Fruit fly (Drosophila melanogaster) S2 (cell line): ENCODE measurements around the gene Rhp.

Experiments used
- CG8478 ChIP-seq: fragments of >200 bp; optimal IDR thresholded peaks from 2 replicates; lab custom pipeline; 2018
- CTCF ChIP-seq, 2 experiments: fragments of >200 bp; optimal IDR thresholded peaks; 2 replicates each; lab custom pipeline; 2018

The Rhp gene

DNA sequence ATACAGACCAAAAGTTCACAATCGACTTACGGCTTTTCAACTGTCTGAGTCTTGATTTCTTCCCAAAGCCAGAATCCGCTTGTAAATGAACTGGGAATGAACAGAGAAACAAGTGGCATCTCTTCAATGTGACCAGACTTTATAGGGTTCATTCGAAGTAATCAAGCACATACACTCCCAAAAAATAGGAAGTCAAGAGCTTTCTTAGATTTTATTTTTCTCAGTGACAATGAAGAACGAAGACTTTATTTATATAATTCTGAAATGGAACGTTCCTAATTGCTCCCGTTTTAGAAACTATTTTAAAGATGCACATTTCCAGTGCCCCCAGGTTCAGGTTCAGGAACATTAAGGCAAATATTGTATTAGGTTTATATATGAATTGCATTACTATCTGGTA is 19.2 kb downstream of the Rhp start:
- TF ChIP-seq CG8478 (lab: Kevin White, UChicago), result no peak
- no peak for TF ChIP-seq CTCF (optimal IDR thresholded peaks at IDR 0.05; lab: Kevin White, UChicago)

DNA sequence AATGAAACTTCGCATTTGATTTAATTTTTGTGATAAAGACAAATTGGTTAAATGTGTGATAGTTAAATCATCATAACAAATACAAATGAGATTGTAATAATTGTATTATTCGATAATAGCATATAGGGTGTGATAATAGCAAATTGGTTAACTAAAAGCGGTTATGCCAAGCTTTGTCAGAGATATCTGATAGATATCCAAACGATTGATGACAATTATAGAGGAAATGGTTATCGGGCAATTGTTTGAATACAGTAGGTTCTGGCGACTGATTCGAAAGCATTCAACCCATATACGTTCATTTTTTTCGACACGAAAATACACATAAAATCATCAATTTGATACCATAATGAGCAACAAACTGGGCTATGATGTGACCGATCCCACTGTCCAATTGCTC is 20.6 kb downstream of the Rhp start, which contains the start of gene CG8509:
Gene CG8509 (plus strand): TSS at position 301 of the 400 bp plus-strand sequence.
- TF ChIP-seq CG8478 (lab: Kevin White, UChicago), result no peak
- no peak for TF ChIP-seq CTCF (optimal IDR thresholded peaks at IDR 0.05; lab: Kevin White, UChicago)

DNA sequence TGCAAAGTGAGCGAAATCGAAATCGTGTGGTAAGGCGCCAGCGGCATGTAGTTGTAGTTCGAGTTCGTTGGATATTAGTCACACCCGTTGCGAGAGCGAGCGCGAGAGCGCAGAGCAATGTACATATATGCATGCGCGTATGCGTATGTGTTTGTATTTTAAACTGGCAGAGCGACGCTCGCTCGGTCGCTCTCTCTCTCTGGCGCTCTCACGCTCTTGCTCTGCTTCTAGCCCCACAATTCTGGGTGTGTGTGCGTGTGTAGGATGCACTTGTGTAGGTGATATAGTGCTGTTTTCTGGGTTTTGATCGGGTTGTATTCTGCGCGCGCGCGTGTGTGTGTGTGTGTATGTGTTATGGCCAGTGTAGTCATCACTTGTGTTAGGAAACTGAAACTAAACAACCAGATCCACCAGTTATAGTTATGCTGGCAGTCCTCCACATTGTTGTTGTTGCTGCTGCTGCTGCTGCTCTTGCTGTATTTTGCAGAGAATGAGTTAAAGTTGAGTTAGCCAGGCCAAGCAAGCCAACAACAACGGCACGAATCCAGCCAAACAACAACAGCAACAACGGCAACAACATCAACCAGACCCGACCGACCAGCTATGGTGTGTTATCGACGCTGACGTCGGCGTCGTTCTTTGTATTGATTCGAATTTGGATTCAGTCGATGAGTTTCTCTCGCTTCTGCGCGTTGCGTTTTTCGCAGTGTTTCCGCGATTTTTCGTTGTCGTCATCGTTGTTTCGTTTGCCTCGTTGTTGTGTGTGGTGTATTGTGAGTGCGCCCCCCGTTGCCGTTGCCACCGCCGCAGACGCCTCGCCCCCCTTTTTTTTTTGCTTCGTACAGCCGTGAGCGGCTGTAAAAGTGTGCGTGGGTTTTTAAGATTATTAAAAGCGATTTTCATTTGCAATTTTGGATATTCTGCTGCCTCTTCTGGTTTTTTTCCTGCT is 23.2 kb downstream of the Rhp start:
- TF ChIP-seq CTCF (optimal IDR thresholded peaks at IDR 0.05; lab: Kevin White, UChicago) (no peak), CG8478 (lab: Kevin White, UChicago) (no peak)

DNA sequence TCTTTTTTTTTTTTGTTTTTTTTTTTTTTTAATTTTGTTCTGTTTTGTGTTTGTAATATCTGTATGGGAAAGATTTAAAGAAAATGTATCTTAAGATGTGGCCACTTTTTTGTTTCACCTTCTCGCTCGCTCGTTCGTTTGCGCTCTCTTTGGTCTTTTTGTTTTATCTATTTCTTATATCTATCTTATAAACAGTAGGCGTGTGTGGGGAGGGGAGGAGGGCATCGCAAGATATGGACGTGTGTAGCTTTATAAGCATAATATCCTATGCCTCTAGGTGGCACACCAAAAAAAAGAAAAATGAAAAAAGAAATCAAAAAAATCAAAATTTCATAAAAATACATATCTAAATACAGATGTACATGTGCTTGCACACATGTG is 23.9 kb downstream of the Rhp start:
- no peak for TF ChIP-seq CTCF (optimal IDR thresholded peaks at IDR 0.05; lab: Kevin White, UChicago)
- no peak for TF ChIP-seq CG8478 (lab: Kevin White, UChicago)

DNA sequence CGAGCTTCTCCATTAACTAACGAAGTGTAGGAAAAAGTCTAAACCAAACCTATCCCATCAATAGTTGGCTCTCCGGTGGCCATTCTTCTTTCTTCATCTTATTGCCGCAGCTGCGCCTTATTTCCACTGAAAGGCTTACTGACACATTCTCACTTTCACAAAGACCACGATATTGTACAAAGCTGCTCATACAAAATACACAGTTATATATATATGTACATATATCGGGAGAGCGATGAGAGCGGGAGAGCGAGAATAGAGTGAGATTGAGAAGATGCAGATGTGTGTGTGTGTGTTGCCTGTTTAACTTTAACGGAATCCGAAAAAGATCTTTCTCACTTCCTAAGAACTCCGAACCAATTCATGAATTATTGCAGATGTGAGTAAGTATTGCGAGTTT is 24.5 kb downstream of the Rhp start:
- TF ChIP-seq CG8478 (lab: Kevin White, UChicago) (no peak), CTCF (optimal IDR thresholded peaks at IDR 0.05; lab: Kevin White, UChicago) (no peak)

DNA sequence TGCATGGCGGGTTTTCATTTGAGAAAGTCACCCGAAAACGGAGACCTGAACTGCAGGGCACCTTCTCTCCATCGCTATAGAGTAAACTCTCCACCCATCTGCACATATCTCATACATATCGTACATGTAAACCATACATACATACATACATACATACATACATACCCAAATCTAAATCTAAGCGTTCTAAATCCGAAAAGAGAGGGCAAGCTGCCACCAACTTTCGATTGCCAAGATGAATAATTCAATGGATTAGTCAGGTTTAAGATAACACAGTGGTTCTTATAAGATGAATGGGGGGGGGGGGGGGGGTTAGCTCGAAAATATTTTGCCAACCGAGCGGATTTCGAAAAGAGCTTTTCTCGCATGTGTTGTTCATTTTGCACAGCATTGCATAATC is 25.8 kb downstream of the Rhp start:
- TF ChIP-seq CG8478 (lab: Kevin White, UChicago) (no peak), CTCF (optimal IDR thresholded peaks at IDR 0.05; lab: Kevin White, UChicago) (no peak)

DNA sequence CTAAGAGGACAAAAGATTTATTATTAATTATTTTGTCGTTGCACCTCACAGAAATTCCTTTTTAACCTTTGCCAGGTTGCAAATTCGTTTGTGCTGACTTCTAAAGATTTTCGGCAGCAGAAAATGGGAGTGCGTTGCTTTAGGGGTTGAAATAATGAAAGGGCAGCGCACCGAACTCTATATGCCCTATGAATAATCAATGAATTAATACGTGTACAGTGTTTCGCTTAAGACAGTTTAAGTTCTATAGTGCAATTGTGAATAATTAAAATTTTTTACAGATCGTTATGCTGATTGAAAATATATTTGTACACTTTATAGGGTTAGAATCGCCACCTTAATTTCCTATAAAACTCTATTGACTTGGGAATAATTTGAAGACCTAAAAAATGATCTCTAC is 27.4 kb downstream of the Rhp start:
- TF ChIP-seq CTCF (optimal IDR thresholded peaks at IDR 0.05; lab: Kevin White, UChicago), result no peak
- TF ChIP-seq CG8478 (lab: Kevin White, UChicago), result no peak

DNA sequence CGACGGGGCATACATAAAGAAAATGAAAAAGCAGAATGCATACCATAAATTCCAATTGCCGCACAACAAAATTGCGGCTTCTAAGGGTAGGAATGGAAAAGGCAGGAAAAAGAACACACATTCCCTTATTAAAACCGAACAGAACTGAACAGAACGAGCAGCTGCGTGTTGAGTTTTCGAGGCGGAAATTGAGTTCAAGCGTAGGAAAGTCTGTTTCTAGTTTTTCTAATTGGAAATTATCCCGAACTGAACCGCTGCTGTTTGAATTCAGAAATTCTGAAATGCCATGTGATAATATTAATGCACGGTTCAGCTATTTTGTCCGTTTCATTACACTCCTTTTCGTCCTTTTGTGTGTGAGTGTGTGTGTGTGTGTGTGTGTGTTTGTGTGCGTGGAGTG is 28.2 kb downstream of the Rhp start:
- TF ChIP-seq CG8478 (lab: Kevin White, UChicago) (no peak), CTCF (optimal IDR thresholded peaks at IDR 0.05; lab: Kevin White, UChicago) (no peak)

DNA sequence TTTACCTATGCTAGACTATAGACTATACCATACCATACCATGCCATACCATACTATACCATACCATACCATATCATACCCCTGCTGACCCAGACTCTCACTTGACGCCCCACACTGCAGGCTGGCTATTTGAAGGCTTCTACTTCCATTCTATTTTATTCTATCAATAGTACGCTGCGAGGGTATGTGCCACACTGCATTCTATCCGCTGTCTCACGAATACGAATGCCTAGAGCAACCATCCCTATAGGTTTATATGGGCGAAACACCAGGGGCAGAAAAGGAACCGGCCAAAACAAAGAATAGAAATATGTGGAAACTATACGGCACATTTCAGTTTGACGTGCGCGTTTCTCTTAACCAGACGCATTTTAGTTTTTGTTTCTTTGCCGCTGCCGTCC is 29.1 kb downstream of the Rhp start:
- TF ChIP-seq CTCF (optimal IDR thresholded peaks at IDR 0.05; lab: Kevin White, UChicago) (no peak), CG8478 (lab: Kevin White, UChicago) (no peak)

DNA sequence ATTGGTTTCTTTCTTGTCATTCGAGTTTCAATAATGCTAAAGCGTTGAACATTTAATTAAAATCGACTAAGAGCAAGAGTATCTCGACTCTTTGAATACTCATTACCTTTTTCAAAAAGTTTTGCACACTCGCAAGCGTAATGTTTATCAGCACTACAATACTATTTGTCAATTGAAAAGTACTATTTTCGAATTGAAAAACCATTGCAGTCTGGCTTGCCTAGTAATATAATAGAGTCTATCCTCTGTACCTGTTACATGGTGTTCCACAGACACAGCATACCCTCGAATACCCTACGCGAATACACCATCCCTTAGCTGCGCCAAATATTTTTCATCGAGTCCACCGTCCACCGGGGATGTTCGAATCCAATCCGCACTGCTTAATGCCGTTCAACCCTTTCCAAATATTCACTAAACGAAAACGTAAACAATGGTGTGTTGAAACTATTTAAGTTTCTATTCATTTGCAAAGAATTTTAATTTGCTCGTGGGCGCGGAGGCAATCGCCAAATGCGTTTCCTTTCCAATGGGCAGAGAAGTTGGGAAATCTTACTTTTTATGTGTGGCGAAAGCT is 30.0 kb downstream of the Rhp start:
- no peak for TF ChIP-seq CG8478 (lab: Kevin White, UChicago)
- no peak for TF ChIP-seq CTCF (optimal IDR thresholded peaks at IDR 0.05; lab: Kevin White, UChicago)

DNA sequence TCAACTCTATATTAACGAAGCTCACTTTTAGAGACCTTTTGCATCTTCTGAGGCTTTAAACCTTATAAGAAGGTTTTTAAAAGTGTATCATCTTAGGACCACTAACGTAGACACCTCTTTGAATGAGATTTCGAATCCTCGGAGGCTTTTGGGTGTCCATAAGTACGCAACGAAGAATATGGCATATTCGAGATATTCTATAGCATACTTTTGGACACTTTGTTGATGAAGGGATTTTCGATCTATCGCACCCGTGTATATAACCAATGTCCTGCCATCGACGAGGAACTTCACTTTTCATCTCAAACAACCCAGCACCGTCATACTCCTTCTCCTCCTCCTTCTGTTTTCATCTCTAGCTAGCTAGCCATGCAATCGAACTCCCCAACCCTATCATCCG is 33.7 kb downstream of the Rhp start:
- TF ChIP-seq CG8478 (lab: Kevin White, UChicago) (no peak), CTCF (optimal IDR thresholded peaks at IDR 0.05; lab: Kevin White, UChicago) (no peak)

DNA sequence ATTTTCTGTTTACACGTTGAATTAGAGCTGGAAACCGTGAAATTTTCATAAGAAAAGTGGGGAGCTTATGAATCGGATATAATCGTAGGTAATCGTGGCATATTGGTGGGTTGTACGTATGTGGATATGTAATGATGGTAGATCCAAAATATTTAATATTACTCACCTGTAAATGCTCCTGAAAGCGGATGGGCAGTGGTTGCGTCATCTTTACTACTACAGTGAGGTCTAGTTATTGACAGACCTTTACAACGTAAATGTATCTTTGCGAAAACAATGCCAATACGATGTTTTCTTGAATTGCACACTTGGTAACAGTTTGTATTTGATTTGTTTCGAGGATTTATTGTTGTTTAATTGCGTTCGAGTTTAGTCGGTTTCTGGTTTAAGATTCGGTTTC is 45.3 kb downstream of the Rhp start:
- TF ChIP-seq CTCF (optimal IDR thresholded peaks at IDR 0.05; lab: Kevin White, UChicago) (no peak), CG8478 (lab: Kevin White, UChicago) (no peak)

DNA sequence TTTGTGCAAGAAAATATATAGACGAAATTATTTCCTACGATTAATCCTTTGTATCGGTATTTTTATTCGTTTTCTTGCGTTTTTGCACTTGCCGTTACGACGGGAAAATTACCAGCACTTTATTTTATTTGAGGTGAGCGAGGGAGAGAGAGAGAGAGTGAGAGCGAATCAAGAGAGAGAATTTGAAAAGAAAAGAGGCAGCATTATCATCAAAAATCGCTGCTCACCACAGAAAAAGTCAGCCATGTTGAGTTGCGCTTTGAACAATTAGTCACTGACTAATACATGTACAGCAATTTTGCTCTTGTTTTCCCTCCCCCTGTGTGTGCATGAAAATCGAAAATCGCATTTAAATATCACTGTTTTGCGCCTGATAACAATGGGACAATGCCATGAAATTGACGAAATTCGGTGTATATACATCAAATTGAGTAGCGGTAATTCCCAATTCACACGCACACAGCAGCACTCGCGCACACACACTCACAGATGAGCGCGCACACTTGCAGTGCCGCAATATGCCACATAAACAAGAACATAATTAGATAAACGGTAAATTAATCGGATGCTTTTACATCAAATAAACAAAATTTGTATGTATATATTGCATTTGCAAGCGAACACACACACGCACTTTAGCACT is 46.0 kb downstream of the Rhp start:
- TF ChIP-seq CG8478 (lab: Kevin White, UChicago), result no peak

DNA sequence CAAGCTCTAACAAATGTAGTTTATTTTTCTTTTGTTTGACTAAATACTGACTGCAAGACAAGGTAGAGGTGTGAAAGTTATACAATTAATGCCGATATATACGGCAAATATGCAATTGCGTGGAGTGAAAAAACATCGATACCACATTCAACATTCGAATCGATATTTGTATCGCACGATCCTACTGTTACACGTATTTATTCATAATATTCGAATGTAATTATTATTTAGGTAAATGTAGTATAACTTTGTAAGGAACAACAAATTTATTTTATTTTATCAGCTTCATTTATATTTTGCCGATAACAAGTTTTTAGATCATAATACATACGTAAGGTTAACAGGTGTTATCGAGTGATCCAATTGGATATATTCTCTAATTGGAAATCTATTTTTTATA is 46.7 kb downstream of the Rhp start, which contains the start of gene Chc:
Gene Chc (minus strand): TSS at position 98 of the 400 bp plus-strand sequence.
- no peak for TF ChIP-seq CTCF (optimal IDR thresholded peaks at IDR 0.05; lab: Kevin White, UChicago)
- no peak for TF ChIP-seq CG8478 (lab: Kevin White, UChicago)

DNA sequence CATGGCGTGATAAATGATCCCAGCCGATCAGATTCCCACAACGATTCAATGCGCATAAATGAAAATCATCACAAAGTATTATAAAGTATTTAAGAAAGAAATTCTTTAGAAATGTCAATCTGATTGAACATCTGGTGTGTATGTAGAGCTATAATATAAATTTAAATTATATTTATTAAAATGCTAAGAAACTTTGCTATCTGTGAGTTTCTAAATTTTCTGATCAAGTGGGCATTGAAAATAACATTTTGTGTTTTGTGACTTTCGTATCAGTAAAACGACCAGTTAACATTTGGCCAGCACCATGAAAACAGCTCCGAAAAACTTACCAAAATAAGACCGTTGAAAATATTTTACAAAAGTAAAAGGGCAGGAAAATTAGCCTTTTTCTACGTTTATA is 48.8 kb downstream of the Rhp start, which contains the start of gene CG8565:
Gene CG8565 (plus strand): TSS at position 301 of the 400 bp plus-strand sequence.
- TF ChIP-seq CG8478 (lab: Kevin White, UChicago), result no peak
- TF ChIP-seq CTCF (optimal IDR thresholded peaks at IDR 0.05; lab: Kevin White, UChicago), result no peak
